Worm (Caenorhabditis elegans) whole organism, L3 larva: ENCODE data around the gene ubl-1.

Source experiments
- egl-27 ChIP-seq: sonication (generic microtip); optimal IDR thresholded peaks from 4 replicates; lab custom pipeline; 2017; ENCODE audit warnings: missing biosample characterization, missing genetic modification reagents, missing genetic modification characterization
- elt-3 ChIP-seq, 3 experiments: fragments of 150-350 bp in 1 of 3; sonication (generic microtip) in 2 of 3; optimal IDR thresholded peaks; 2 replicates in 2 of 3; 4 replicates in 1 of 3; lab custom pipeline; 2014 to 2017; ENCODE audit warnings: missing biosample characterization in 3 of 3, missing genetic modification characterization in 3 of 3
- nhr-237 ChIP-seq: fragments of 150-350 bp; optimal IDR thresholded peaks from 2 replicates; lab custom pipeline; 2014; ENCODE audit warnings: missing biosample characterization, missing genetic modification characterization
- nhr-77 ChIP-seq: fragments of 150-350 bp; optimal IDR thresholded peaks from 2 replicates; lab custom pipeline; 2014; ENCODE audit warnings: missing biosample characterization, missing genetic modification characterization

DNA sequence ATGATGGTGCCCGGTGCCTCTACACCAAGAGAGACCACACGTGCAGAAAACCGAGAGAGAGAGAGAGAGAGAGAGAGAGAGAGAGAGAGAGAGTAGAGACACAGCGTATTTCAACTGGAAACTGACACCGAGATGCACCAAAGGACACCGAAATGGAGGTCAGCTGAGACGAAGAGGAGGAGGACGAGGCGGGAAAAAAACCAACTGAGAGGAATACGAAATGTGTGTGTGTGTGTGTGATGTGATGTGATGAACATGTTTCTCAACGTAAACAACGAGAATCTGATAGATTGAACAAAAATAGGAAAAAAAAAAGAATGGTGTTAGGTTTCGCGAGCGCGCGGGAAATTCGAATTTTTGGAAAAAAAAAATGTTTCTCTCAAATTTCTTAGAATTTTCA, 30.8 kb upstream of the ubl-1 start:
- TF ChIP-seq nhr-77 (tag; lab: Kevin White, UChicago) (no peak), elt-3 (tag; optimal IDR thresholded peaks at IDR 0.05; lab: Kevin White, UChicago) (no peak), nhr-237 (no peak), egl-27 (tag; lab: Kevin White, UChicago) (no peak)
